Fruit fly (Drosophila melanogaster): ENCODE results near the gene kirre.

Gene kirre

dm6 chrX:3045953-3046352 is 305.8 kb downstream of the kirre start:
- TF ChIP-seq Smox (GFP tag; optimal IDR thresholded peaks at IDR 0.05) (peak; percentile 90), CG6792 (GFP tag; optimal IDR thresholded peaks at IDR 0.05) (peak; percentile 91), Gug (GFP tag; IDR thresholded peaks at IDR 0.05) (peak; percentile 90), OdsH (GFP tag; optimal IDR thresholded peaks at IDR 0.05) (peak; percentile 88), CG15336 (GFP tag; IDR thresholded peaks at IDR 0.05) (peak; percentile 88), acj6 (GFP tag; optimal IDR thresholded peaks at IDR 0.05) (peak; percentile 91), vri (GFP tag; optimal IDR thresholded peaks at IDR 0.05) (peak; percentile 83), Sox102F (GFP tag; optimal IDR thresholded peaks at IDR 0.05) (peak; percentile 91), eg (GFP tag; IDR thresholded peaks at IDR 0.05) (peak; percentile 93), CG32006 (GFP tag; optimal IDR thresholded peaks at IDR 0.05) (peak; percentile 88), CG8632 (GFP tag; optimal IDR thresholded peaks at IDR 0.05) (peak; percentile 85), CG16779 (tag; optimal IDR thresholded peaks at IDR 0.05) (peak; percentile 77), CG31627 (GFP tag; optimal IDR thresholded peaks at IDR 0.05) (peak; percentile 91), CG9139 (GFP tag; optimal IDR thresholded peaks at IDR 0.05) (peak; percentile 93), CG10631 (GFP tag; optimal IDR thresholded peaks at IDR 0.05) (peak; percentile 96), net (GFP tag; optimal IDR thresholded peaks at IDR 0.05) (peak; percentile 91), Ets21C (GFP tag; optimal IDR thresholded peaks at IDR 0.05) (peak; percentile 86), ss (GFP tag; optimal IDR thresholded peaks at IDR 0.05) (peak; percentile 94 to 95), salr (GFP tag; optimal IDR thresholded peaks at IDR 0.05) (peak; percentile 86 to 96), svp (GFP tag) (peak; percentile 96), Eip75B (GFP tag; optimal IDR thresholded peaks at IDR 0.05) (peak; percentile 94), Sox15 (GFP tag; optimal IDR thresholded peaks at IDR 0.05) (peak; percentile 82), CG1621 (tag; optimal IDR thresholded peaks at IDR 0.05) (peak; percentile 97), Sox14 (GFP tag; optimal IDR thresholded peaks at IDR 0.05) (peak; percentile 94), pdm3 (GFP tag; optimal IDR thresholded peaks at IDR 0.05) (peak; percentile 93), cyc (GFP tag; optimal IDR thresholded peaks at IDR 0.05) (peak; percentile 93), CG3032 (tag; optimal IDR thresholded peaks at IDR 0.05) (peak; percentile 96), CG8319 (GFP tag; optimal IDR thresholded peaks at IDR 0.05) (peak; percentile 81), CG11294 (GFP tag; IDR thresholded peaks at IDR 0.05) (peak; percentile 78), Eip78C (GFP tag) (peak; percentile 97), CG3919 (GFP tag; optimal IDR thresholded peaks at IDR 0.05) (peak; percentile 94), fkh (GFP tag; optimal IDR thresholded peaks at IDR 0.05) (no peak), dac (GFP tag; optimal IDR thresholded peaks at IDR 0.05) (peak; percentile 71), Met (GFP tag; optimal IDR thresholded peaks at IDR 0.05) (peak; percentile 93), CG10669 (GFP tag; optimal IDR thresholded peaks at IDR 0.05) (peak; percentile 96), fd85E (GFP tag; optimal IDR thresholded peaks at IDR 0.05) (peak; percentile 73), dsx (GFP tag; optimal IDR thresholded peaks at IDR 0.05; ENCODE audit: poor library complexity, severe bottlenecking) (peak; percentile 93), lz (GFP tag; optimal IDR thresholded peaks at IDR 0.05) (peak; percentile 91), CG11902 (GFP tag; optimal IDR thresholded peaks at IDR 0.05) (peak; percentile 83), CG4318 (GFP tag; optimal IDR thresholded peaks at IDR 0.05) (peak; percentile 78), achi (GFP tag; optimal IDR thresholded peaks at IDR 0.05) (peak; percentile 91), CG11762 (GFP tag; optimal IDR thresholded peaks at IDR 0.05; ENCODE audit: insufficient read depth) (peak; percentile 84), topi (GFP tag; optimal IDR thresholded peaks at IDR 0.05) (peak; percentile 94), CG34406 (GFP tag; optimal IDR thresholded peaks at IDR 0.05) (peak; percentile 82), esn (GFP tag; optimal IDR thresholded peaks at IDR 0.05) (peak; percentile 92), spab (GFP tag; optimal IDR thresholded peaks at IDR 0.05) (peak; percentile 91), Hr38 (GFP tag; optimal IDR thresholded peaks at IDR 0.05) (no peak), CG6276 (GFP tag; optimal IDR thresholded peaks at IDR 0.05) (peak; percentile 71), CG8119 (GFP tag; IDR thresholded peaks at IDR 0.05) (peak; percentile 90), CG6808 (GFP tag; optimal IDR thresholded peaks at IDR 0.05) (peak; percentile 93), Hr4 (GFP tag; optimal IDR thresholded peaks at IDR 0.05) (peak; percentile 78), Hr39 (GFP tag; optimal IDR thresholded peaks at IDR 0.05) (peak; percentile 92), CG6163 (GFP tag; IDR thresholded peaks at IDR 0.05) (peak; percentile 98)

Measured in whole organism, prepupa.